Fruit fly (Drosophila melanogaster): ENCODE results near the gene ClpP.
A peak's percentile ranks its signal among the peaks of the same experiment; 100 is the strongest.

ClpP gene

dm6 chr2L:10366525-10366924 lies 9.9 kb downstream of the ClpP start, which contains the start of gene CG5056:
Gene CG5056 (plus strand): TSS chr2L:10366692.
- TF ChIP-seq CG11617 (GFP tag; optimal IDR thresholded peaks at IDR 0.05) (no peak), Crg-1 (GFP tag; optimal IDR thresholded peaks at IDR 0.05) (peak; percentile 12), cic (GFP tag; optimal IDR thresholded peaks at IDR 0.05) (no peak), CG5204 (GFP tag; optimal IDR thresholded peaks at IDR 0.05) (no peak), Mnt (GFP tag; optimal IDR thresholded peaks at IDR 0.05) (no peak), kay (GFP tag; ENCODE audit: borderline replicate concordance) (no peak), CG1620 (GFP tag; optimal IDR thresholded peaks at IDR 0.05) (no peak), ovo (GFP tag; optimal IDR thresholded peaks at IDR 0.05) (no peak), pad (GFP tag; optimal IDR thresholded peaks at IDR 0.05) (no peak), CG33017 (tag; optimal IDR thresholded peaks at IDR 0.05) (peak; percentile 10), CG7101 (tag; optimal IDR thresholded peaks at IDR 0.05) (no peak), toe (GFP tag; optimal IDR thresholded peaks at IDR 0.05) (no peak), CG14711 (tag; optimal IDR thresholded peaks at IDR 0.05) (peak; percentile 37), cnc (optimal IDR thresholded peaks at IDR 0.05) (no peak), tj (GFP tag; optimal IDR thresholded peaks at IDR 0.05) (no peak), CG7045 (GFP tag; optimal IDR thresholded peaks at IDR 0.05) (no peak), bab1 (GFP tag; optimal IDR thresholded peaks at IDR 0.05) (peak; percentile 69), CG12768 (GFP tag; optimal IDR thresholded peaks at IDR 0.05) (no peak), Clk (GFP tag; optimal IDR thresholded peaks at IDR 0.05) (no peak), Hr96 (GFP tag; optimal IDR thresholded peaks at IDR 0.05) (no peak)

dm6 chr2L:10372297-10372696 lies 15.7 kb downstream of the ClpP start:
- no peak for TF ChIP-seq CG5204 (GFP tag; optimal IDR thresholded peaks at IDR 0.05)
- no peak for TF ChIP-seq CG7045 (GFP tag; optimal IDR thresholded peaks at IDR 0.05)
- no peak for TF ChIP-seq Clk (GFP tag; optimal IDR thresholded peaks at IDR 0.05)
- TF ChIP-seq Hr96 (GFP tag; optimal IDR thresholded peaks at IDR 0.05): no peak
- no peak for TF ChIP-seq CG12768 (GFP tag; optimal IDR thresholded peaks at IDR 0.05)
- TF ChIP-seq toe (GFP tag; optimal IDR thresholded peaks at IDR 0.05): no peak

- no peak for TF ChIP-seq CG11617 (GFP tag; optimal IDR thresholded peaks at IDR 0.05)
- TF ChIP-seq Mnt (GFP tag; optimal IDR thresholded peaks at IDR 0.05): no peak
These were observed 17.1 kb downstream of the ClpP start, which contains the start of gene rho-5 for dm6 chr2L:10373605-10374269. Gene rho-5 (minus strand): TSS chr2L:10373900.

dm6 chr2L:10375464-10376236 lies 19.1 kb downstream of the ClpP start, which contains the start of the genes CG33303 and dpr19:
Gene CG33303 (minus strand): TSS chr2L:10375757.
Gene dpr19 (plus strand): TSS chr2L:10376168.
- TF ChIP-seq ovo (GFP tag; optimal IDR thresholded peaks at IDR 0.05) (peak; percentile 8), Mnt (GFP tag; optimal IDR thresholded peaks at IDR 0.05) (peak; percentile 13), CG1620 (GFP tag; optimal IDR thresholded peaks at IDR 0.05) (no peak), CG14711 (tag; optimal IDR thresholded peaks at IDR 0.05) (peak; percentile 70), CG5204 (GFP tag; optimal IDR thresholded peaks at IDR 0.05) (no peak), CG7101 (tag; optimal IDR thresholded peaks at IDR 0.05) (peak; percentile 74), pad (GFP tag; optimal IDR thresholded peaks at IDR 0.05) (no peak), cic (GFP tag; optimal IDR thresholded peaks at IDR 0.05) (peak; percentile 38), toe (GFP tag; optimal IDR thresholded peaks at IDR 0.05) (no peak), CG7045 (GFP tag; optimal IDR thresholded peaks at IDR 0.05) (peak; percentile 63), Crg-1 (GFP tag; optimal IDR thresholded peaks at IDR 0.05) (no peak), CG33017 (tag; optimal IDR thresholded peaks at IDR 0.05) (peak; percentile 79), cnc (optimal IDR thresholded peaks at IDR 0.05) (no peak), bab1 (GFP tag; optimal IDR thresholded peaks at IDR 0.05) (peak; percentile 38), CG12768 (GFP tag; optimal IDR thresholded peaks at IDR 0.05) (peak; percentile 29), kay (GFP tag; ENCODE audit: borderline replicate concordance) (no peak), CG11617 (GFP tag; optimal IDR thresholded peaks at IDR 0.05) (peak; percentile 73), tj (GFP tag; optimal IDR thresholded peaks at IDR 0.05) (peak; percentile 40), Hr96 (GFP tag; optimal IDR thresholded peaks at IDR 0.05) (no peak)

- no peak for TF ChIP-seq Mnt (GFP tag; optimal IDR thresholded peaks at IDR 0.05)
- no peak for TF ChIP-seq CG11617 (GFP tag; optimal IDR thresholded peaks at IDR 0.05)
- TF ChIP-seq kay (GFP tag; ENCODE audit: borderline replicate concordance): no peak
- no peak for TF ChIP-seq ovo (GFP tag; optimal IDR thresholded peaks at IDR 0.05)
- TF ChIP-seq CG7101 (tag; optimal IDR thresholded peaks at IDR 0.05): no peak
- TF ChIP-seq Clk (GFP tag; optimal IDR thresholded peaks at IDR 0.05): no peak
- no peak for TF ChIP-seq Crg-1 (GFP tag; optimal IDR thresholded peaks at IDR 0.05)
- TF ChIP-seq cic (GFP tag; optimal IDR thresholded peaks at IDR 0.05): no peak
- no peak for TF ChIP-seq CG5204 (GFP tag; optimal IDR thresholded peaks at IDR 0.05)
- TF ChIP-seq toe (GFP tag; optimal IDR thresholded peaks at IDR 0.05): no peak
- TF ChIP-seq Hr96 (GFP tag; optimal IDR thresholded peaks at IDR 0.05): no peak
- no peak for TF ChIP-seq CG7045 (GFP tag; optimal IDR thresholded peaks at IDR 0.05)
These were observed 19.7 kb downstream of the ClpP start for dm6 chr2L:10376276-10376675.

- TF ChIP-seq ovo (GFP tag; optimal IDR thresholded peaks at IDR 0.05) (no peak), Clk (GFP tag; optimal IDR thresholded peaks at IDR 0.05) (no peak), CG1620 (GFP tag; optimal IDR thresholded peaks at IDR 0.05) (no peak), kay (GFP tag; ENCODE audit: borderline replicate concordance) (no peak), Mnt (GFP tag; optimal IDR thresholded peaks at IDR 0.05) (no peak), CG12768 (GFP tag; optimal IDR thresholded peaks at IDR 0.05) (no peak), CG5204 (GFP tag; optimal IDR thresholded peaks at IDR 0.05) (no peak), Crg-1 (GFP tag; optimal IDR thresholded peaks at IDR 0.05) (no peak), CG14711 (tag; optimal IDR thresholded peaks at IDR 0.05) (no peak), CG7045 (GFP tag; optimal IDR thresholded peaks at IDR 0.05) (no peak), tj (GFP tag; optimal IDR thresholded peaks at IDR 0.05) (no peak), Hr96 (GFP tag; optimal IDR thresholded peaks at IDR 0.05) (no peak), cnc (optimal IDR thresholded peaks at IDR 0.05) (no peak), pad (GFP tag; optimal IDR thresholded peaks at IDR 0.05) (no peak), CG7101 (tag; optimal IDR thresholded peaks at IDR 0.05) (no peak), cic (GFP tag; optimal IDR thresholded peaks at IDR 0.05) (no peak), toe (GFP tag; optimal IDR thresholded peaks at IDR 0.05) (no peak), bab1 (GFP tag; optimal IDR thresholded peaks at IDR 0.05) (no peak), CG11617 (GFP tag; optimal IDR thresholded peaks at IDR 0.05) (no peak)
These were observed 22.0 kb downstream of the ClpP start for dm6 chr2L:10378631-10379030.

All from whole organism, adult.